Fruit fly (Drosophila melanogaster): ENCODE measurements around the gene mRpL33.

mRpL33 gene

dm6 chrX:4305980-4306379, 16.1 kb downstream of the mRpL33 start:
- TF ChIP-seq CG13204 (GFP tag; optimal IDR thresholded peaks at IDR 0.05): no peak
- no peak for TF ChIP-seq D1 (tag; optimal IDR thresholded peaks at IDR 0.05)
- no peak for TF ChIP-seq EcR (GFP tag; optimal IDR thresholded peaks at IDR 0.05)
- TF ChIP-seq CG8159 (tag; optimal IDR thresholded peaks at IDR 0.05): no peak
- no peak for TF ChIP-seq CG32121 (GFP tag; IDR thresholded peaks at IDR 0.05)
- no peak for TF ChIP-seq Snoo (tag; optimal IDR thresholded peaks at IDR 0.05)
- TF ChIP-seq CG17806 (tag; optimal IDR thresholded peaks at IDR 0.05): no peak
- TF ChIP-seq CG10348 (GFP tag; IDR thresholded peaks at IDR 0.05): no peak
- no peak for TF ChIP-seq CG4496 (GFP tag; IDR thresholded peaks at IDR 0.05)
- no peak for TF ChIP-seq CG34367 (tag; optimal IDR thresholded peaks at IDR 0.05)
- TF ChIP-seq CG12605 (GFP tag; IDR thresholded peaks at IDR 0.05): no peak
- TF ChIP-seq Ets98B (GFP tag; IDR thresholded peaks at IDR 0.05): no peak

dm6 chrX:4302246-4302645, 19.8 kb downstream of the mRpL33 start, which contains the start of gene CG12692:
Gene CG12692 (minus strand): TSS chrX:4302346.
- no peak for TF ChIP-seq CG12605 (GFP tag; IDR thresholded peaks at IDR 0.05)
- TF ChIP-seq CG15710 (tag; optimal IDR thresholded peaks at IDR 0.05): no peak
- no peak for TF ChIP-seq CG32121 (GFP tag; IDR thresholded peaks at IDR 0.05)
- no peak for TF ChIP-seq fd96Ca (GFP tag; IDR thresholded peaks at IDR 0.05)
- no peak for TF ChIP-seq CG17806 (tag; optimal IDR thresholded peaks at IDR 0.05)
- no peak for TF ChIP-seq rn (GFP tag; IDR thresholded peaks at IDR 0.05)
- no peak for TF ChIP-seq CG34367 (tag; optimal IDR thresholded peaks at IDR 0.05)
- TF ChIP-seq CG8301 (tag; optimal IDR thresholded peaks at IDR 0.05): no peak
- TF ChIP-seq CG8159 (tag; optimal IDR thresholded peaks at IDR 0.05): no peak
- no peak for TF ChIP-seq Pif1A (GFP tag; optimal IDR thresholded peaks at IDR 0.05)
- TF ChIP-seq D1 (tag; optimal IDR thresholded peaks at IDR 0.05): no peak
- no peak for TF ChIP-seq CG10348 (GFP tag; IDR thresholded peaks at IDR 0.05)
- TF ChIP-seq gl (tag; optimal IDR thresholded peaks at IDR 0.05): no peak
- no peak for TF ChIP-seq EcR (GFP tag; optimal IDR thresholded peaks at IDR 0.05)
- TF ChIP-seq Ets98B (GFP tag; IDR thresholded peaks at IDR 0.05): no peak
- no peak for TF ChIP-seq CG14655 (GFP tag; optimal IDR thresholded peaks at IDR 0.05)

- TF ChIP-seq Snoo (tag; optimal IDR thresholded peaks at IDR 0.05) (no peak), CG14655 (GFP tag; optimal IDR thresholded peaks at IDR 0.05) (no peak), EcR (GFP tag; optimal IDR thresholded peaks at IDR 0.05) (no peak), CG32121 (GFP tag; IDR thresholded peaks at IDR 0.05) (no peak), CG8159 (tag; optimal IDR thresholded peaks at IDR 0.05) (no peak), CG8301 (tag; optimal IDR thresholded peaks at IDR 0.05) (no peak), CG17806 (tag; optimal IDR thresholded peaks at IDR 0.05) (no peak), CG9948 (tag; optimal IDR thresholded peaks at IDR 0.05) (no peak), fd96Ca (GFP tag; IDR thresholded peaks at IDR 0.05) (no peak), CG10348 (GFP tag; IDR thresholded peaks at IDR 0.05) (no peak), gl (tag; optimal IDR thresholded peaks at IDR 0.05) (no peak), CG13204 (GFP tag; optimal IDR thresholded peaks at IDR 0.05) (no peak), CG4496 (GFP tag; IDR thresholded peaks at IDR 0.05) (no peak), rn (GFP tag; IDR thresholded peaks at IDR 0.05) (no peak), Pif1B (GFP tag; optimal IDR thresholded peaks at IDR 0.05) (no peak), Ets98B (GFP tag; IDR thresholded peaks at IDR 0.05) (no peak), CG12605 (GFP tag; IDR thresholded peaks at IDR 0.05) (no peak), D1 (tag; optimal IDR thresholded peaks at IDR 0.05) (no peak), CG34367 (tag; optimal IDR thresholded peaks at IDR 0.05) (no peak)
Measured at dm6 chrX:4293418-4293817, 28.6 kb downstream of the mRpL33 start.

- no peak for TF ChIP-seq Snoo (tag; optimal IDR thresholded peaks at IDR 0.05)
- TF ChIP-seq CG32121 (GFP tag; IDR thresholded peaks at IDR 0.05): no peak
- peak; percentile 37; the same call in 1 of the 2 replicates for TF ChIP-seq CG12605 (GFP tag; IDR thresholded peaks at IDR 0.05)
Measured at dm6 chrX:4280769-4281168, 41.3 kb downstream of the mRpL33 start.

dm6 chrX:4277861-4278260, 44.2 kb downstream of the mRpL33 start, which contains the start of gene CG15578:
Gene CG15578 (minus strand): TSS chrX:4277961.
- TF ChIP-seq CG4496 (GFP tag; IDR thresholded peaks at IDR 0.05) (no peak), Ets98B (GFP tag; IDR thresholded peaks at IDR 0.05) (no peak), CG32121 (GFP tag; IDR thresholded peaks at IDR 0.05) (no peak), Snoo (tag; optimal IDR thresholded peaks at IDR 0.05) (no peak), CG17806 (tag; optimal IDR thresholded peaks at IDR 0.05) (no peak)

- no peak for TF ChIP-seq gl (tag; optimal IDR thresholded peaks at IDR 0.05)
- no peak for TF ChIP-seq Ets98B (GFP tag; IDR thresholded peaks at IDR 0.05)
- TF ChIP-seq rn (GFP tag; IDR thresholded peaks at IDR 0.05): no peak
- TF ChIP-seq CG15710 (tag; optimal IDR thresholded peaks at IDR 0.05): no peak
- TF ChIP-seq D1 (tag; optimal IDR thresholded peaks at IDR 0.05): no peak
- TF ChIP-seq Snoo (tag; optimal IDR thresholded peaks at IDR 0.05): no peak
- no peak for TF ChIP-seq CG14655 (GFP tag; optimal IDR thresholded peaks at IDR 0.05)
- TF ChIP-seq CG34367 (tag; optimal IDR thresholded peaks at IDR 0.05): no peak
- TF ChIP-seq CG17806 (tag; optimal IDR thresholded peaks at IDR 0.05): no peak
- TF ChIP-seq CG13204 (GFP tag; optimal IDR thresholded peaks at IDR 0.05): no peak
- TF ChIP-seq CG9948 (tag; optimal IDR thresholded peaks at IDR 0.05): no peak
- no peak for TF ChIP-seq fd96Ca (GFP tag; IDR thresholded peaks at IDR 0.05)
- TF ChIP-seq EcR (GFP tag; optimal IDR thresholded peaks at IDR 0.05): no peak
- TF ChIP-seq Pif1B (GFP tag; optimal IDR thresholded peaks at IDR 0.05): no peak
- TF ChIP-seq CG4496 (GFP tag; IDR thresholded peaks at IDR 0.05): no peak
- TF ChIP-seq CG8301 (tag; optimal IDR thresholded peaks at IDR 0.05): no peak
- TF ChIP-seq CG10348 (GFP tag; IDR thresholded peaks at IDR 0.05): no peak
Measured at dm6 chrX:4276900-4277299, 45.1 kb downstream of the mRpL33 start, which contains the start of gene CG15577. Gene CG15577 (minus strand): TSS chrX:4277000.

dm6 chrX:4273499-4273898, 48.5 kb downstream of the mRpL33 start:
- TF ChIP-seq CG4496 (GFP tag; IDR thresholded peaks at IDR 0.05) (no peak), rn (GFP tag; IDR thresholded peaks at IDR 0.05) (no peak), Pif1B (GFP tag; optimal IDR thresholded peaks at IDR 0.05) (no peak), Snoo (tag; optimal IDR thresholded peaks at IDR 0.05) (no peak), Ets98B (GFP tag; IDR thresholded peaks at IDR 0.05) (no peak), CG17806 (tag; optimal IDR thresholded peaks at IDR 0.05) (no peak), gl (tag; optimal IDR thresholded peaks at IDR 0.05) (no peak), D1 (tag; optimal IDR thresholded peaks at IDR 0.05) (no peak), Pif1A (GFP tag; optimal IDR thresholded peaks at IDR 0.05) (no peak), CG15710 (tag; optimal IDR thresholded peaks at IDR 0.05) (no peak), CG32121 (GFP tag; IDR thresholded peaks at IDR 0.05) (no peak), CG8301 (tag; optimal IDR thresholded peaks at IDR 0.05) (no peak), CG34367 (tag; optimal IDR thresholded peaks at IDR 0.05) (no peak), CG14655 (GFP tag; optimal IDR thresholded peaks at IDR 0.05) (no peak), CG13204 (GFP tag; optimal IDR thresholded peaks at IDR 0.05) (no peak)
